Fruit fly (Drosophila melanogaster) whole organism, embryonic: ENCODE results near the gene CG17300.

ENCODE experiments used
- B-H2 ChIP-seq: fragments of 200-800 bp; sonication (Bioruptor generic); optimal IDR thresholded peaks from 2 replicates; lab custom pipeline; 2018; ENCODE audit warnings: missing biosample characterization, mild to moderate bottlenecking, missing genetic modification characterization
- CG10431 ChIP-seq: fragments of 200-800 bp; sonication (Bioruptor generic); optimal IDR thresholded peaks from 3 replicates; lab custom pipeline; 2018; ENCODE audit warnings: missing biosample characterization, mild to moderate bottlenecking, missing genetic modification characterization
- CG11093 ChIP-seq: fragments of 200-800 bp; sonication (Bioruptor generic); IDR thresholded peaks from 3 replicates; pipeline ENCODE4 v1.3.6; 2022; ENCODE audit warnings: missing biosample characterization, missing genetic modification characterization
- CG11247 ChIP-seq: fragments of 200-800 bp; sonication (Bioruptor generic); IDR thresholded peaks from 2 replicates; pipeline ENCODE4 v1.3.6; 2022; ENCODE audit warnings: missing biosample characterization, missing genetic modification characterization
- CG12104 ChIP-seq: fragments of 200-800 bp; sonication (Bioruptor generic); optimal IDR thresholded peaks from 3 replicates; lab custom pipeline; 2016; ENCODE audit warnings: missing biosample characterization, missing genetic modification characterization
- CG1233 ChIP-seq: fragments of 200-800 bp; sonication (Bioruptor generic); optimal IDR thresholded peaks from 4 replicates; lab custom pipeline; 2018; ENCODE audit warnings: missing biosample characterization, mild to moderate bottlenecking, missing genetic modification characterization
- CG12391 ChIP-seq: fragments of 200-800 bp; sonication (Bioruptor generic); optimal IDR thresholded peaks from 3 replicates; lab custom pipeline; 2018; ENCODE audit warnings: missing biosample characterization, mild to moderate bottlenecking, missing genetic modification characterization, moderate library complexity
- CG13424 ChIP-seq: fragments of 200-800 bp; sonication (Bioruptor generic); optimal IDR thresholded peaks from 2 replicates; lab custom pipeline; 2019; ENCODE audit warnings: missing biosample characterization, mild to moderate bottlenecking, missing genetic modification characterization, moderate library complexity
- CG14667 ChIP-seq: fragments of 200-800 bp; sonication (Bioruptor generic); IDR thresholded peaks from 2 replicates; pipeline ENCODE4 v1.3.6; 2022; ENCODE audit warnings: missing biosample characterization, missing genetic modification characterization
- CG16779 ChIP-seq: fragments of 200-800 bp; sonication (Bioruptor generic); IDR thresholded peaks from 2 replicates; pipeline ENCODE4 v1.3.6; 2022; ENCODE audit warnings: missing biosample characterization, missing genetic modification characterization
- CG16815 ChIP-seq: fragments of 200-800 bp; sonication (Bioruptor generic); optimal IDR thresholded peaks from 3 replicates; lab custom pipeline; 2017; ENCODE audit warnings: missing biosample characterization, mild to moderate bottlenecking, missing genetic modification characterization
- CG17186 ChIP-seq: fragments of 200-800 bp; sonication (Bioruptor generic); optimal IDR thresholded peaks from 3 replicates; lab custom pipeline; 2017; ENCODE audit warnings: missing biosample characterization, missing genetic modification reagents, missing genetic modification characterization
- CG17385 ChIP-seq: fragments of 200-800 bp; sonication (Bioruptor generic); optimal IDR thresholded peaks from 3 replicates; lab custom pipeline; 2018; ENCODE audit warnings: missing biosample characterization, mild to moderate bottlenecking, missing genetic modification characterization
- CG18262 ChIP-seq: fragments of 200-800 bp; optimal IDR thresholded peaks from 3 replicates; lab custom pipeline; 2019; ENCODE audit warnings: missing biosample characterization, mild to moderate bottlenecking, missing genetic modification characterization, moderate library complexity
- CG2116 ChIP-seq: fragments of 200-800 bp; sonication (Bioruptor generic); optimal IDR thresholded peaks from 3 replicates; lab custom pipeline; 2018; ENCODE audit warnings: missing biosample characterization, mild to moderate bottlenecking, missing genetic modification characterization
- CG2202 ChIP-seq: fragments of 200-800 bp; sonication (Bioruptor generic); optimal IDR thresholded peaks from 2 replicates; lab custom pipeline; 2018; ENCODE audit warnings: missing biosample characterization, mild to moderate bottlenecking, missing genetic modification characterization
- CG32532 ChIP-seq: fragments of 200-800 bp; sonication (Bioruptor generic); IDR thresholded peaks from 2 replicates; pipeline ENCODE4 v1.3.6; 2022; ENCODE audit warnings: missing biosample characterization, missing genetic modification characterization
- CG34422 ChIP-seq: fragments of 200-800 bp; sonication (Bioruptor generic); IDR thresholded peaks from 3 replicates; pipeline ENCODE4 v1.3.6; 2022; ENCODE audit warnings: missing biosample characterization, missing genetic modification characterization
- CG4617 ChIP-seq: fragments of 200-800 bp; sonication (Bioruptor generic); optimal IDR thresholded peaks from 3 replicates; lab custom pipeline; 2016; ENCODE audit warnings: missing biosample characterization, missing genetic modification characterization, borderline replicate concordance
- CG6175 ChIP-seq: fragments of 200-800 bp; sonication (Bioruptor generic); IDR thresholded peaks from 3 replicates; pipeline ENCODE4 v1.3.6; 2022; ENCODE audit warnings: missing biosample characterization, missing genetic modification characterization
- CG7357 ChIP-seq: fragments of 200-800 bp; sonication (Bioruptor generic); IDR thresholded peaks from 3 replicates; pipeline ENCODE4 v1.3.6; 2022; ENCODE audit warnings: missing biosample characterization, missing genetic modification characterization
- CG8924 ChIP-seq: fragments of 200-800 bp; optimal IDR thresholded peaks from 3 replicates; lab custom pipeline; 2019; ENCODE audit warnings: missing biosample characterization, mild to moderate bottlenecking, missing genetic modification characterization, moderate library complexity
- Dbx ChIP-seq: fragments of 200-800 bp; sonication (Bioruptor generic); IDR thresholded peaks from 3 replicates; pipeline ENCODE4 v1.3.6; 2022; ENCODE audit warnings: missing biosample characterization, missing genetic modification characterization
- Dip2 ChIP-seq: fragments of 200-800 bp; sonication (Bioruptor generic); IDR thresholded peaks from 2 replicates; pipeline ENCODE4 v1.3.6; 2022; ENCODE audit warnings: missing biosample characterization, missing genetic modification characterization
- Drgx ChIP-seq: fragments of 200-800 bp; sonication (Bioruptor generic); IDR thresholded peaks from 2 replicates; pipeline ENCODE4 v1.3.6; 2022; ENCODE audit warnings: missing biosample characterization, missing genetic modification characterization
- Fer2 ChIP-seq: fragments of 200-800 bp; sonication (Bioruptor generic); optimal IDR thresholded peaks from 2 replicates; lab custom pipeline; 2018; ENCODE audit warnings: missing biosample characterization, mild to moderate bottlenecking, missing genetic modification characterization, moderate library complexity
- GATAe ChIP-seq: fragments of 200-800 bp; sonication (Bioruptor generic); conservative IDR thresholded peaks from 2 replicates; pipeline ENCODE4 v1.3.6; 2022; ENCODE audit warnings: missing biosample characterization, missing genetic modification characterization
- HLH3B ChIP-seq: fragments of 200-800 bp; sonication (Bioruptor generic); IDR thresholded peaks from 2 replicates; pipeline ENCODE4 v1.3.6; 2022; ENCODE audit warnings: missing biosample characterization, missing genetic modification characterization
- Hey ChIP-seq: fragments of 200-800 bp; sonication (Bioruptor generic); optimal IDR thresholded peaks from 3 replicates; lab custom pipeline; 2018; ENCODE audit warnings: missing biosample characterization, mild to moderate bottlenecking, missing genetic modification characterization
- Hmx ChIP-seq: fragments of 200-800 bp; sonication (Bioruptor generic); optimal IDR thresholded peaks from 2 replicates; lab custom pipeline; 2016; ENCODE audit warnings: missing biosample characterization, missing genetic modification characterization
- Jarid2 ChIP-seq: fragments of 200-800 bp; sonication (Bioruptor generic); optimal IDR thresholded peaks from 3 replicates; lab custom pipeline; 2017; ENCODE audit warnings: mild to moderate bottlenecking, missing biosample characterization, missing genetic modification reagents, missing genetic modification characterization
- Optix ChIP-seq: fragments of 200-800 bp; sonication (Bioruptor generic); IDR thresholded peaks from 3 replicates; pipeline ENCODE4 v1.3.6; 2022; ENCODE audit warnings: missing biosample characterization, missing genetic modification characterization
- Ptx1 ChIP-seq: fragments of 200-800 bp; sonication (Bioruptor generic); IDR thresholded peaks from 2 replicates; pipeline ENCODE4 v1.3.6; 2022; ENCODE audit warnings: missing biosample characterization, missing genetic modification characterization
- ap ChIP-seq: fragments of 200-800 bp; sonication (Bioruptor generic); IDR thresholded peaks from 2 replicates; pipeline ENCODE4 v1.3.6; 2022; ENCODE audit warnings: missing biosample characterization, missing genetic modification characterization
- chif ChIP-seq, 2 experiments: fragments of 200-800 bp; sonication (Bioruptor generic); optimal IDR thresholded peaks; 3 replicates each; lab custom pipeline; 2016; ENCODE audit warnings: missing biosample characterization in 2 of 2, missing genetic modification characterization in 2 of 2
- dmrt99B ChIP-seq: fragments of 200-800 bp; sonication (Bioruptor generic); optimal IDR thresholded peaks from 2 replicates; lab custom pipeline; 2018; ENCODE audit warnings: missing biosample characterization, mild to moderate bottlenecking, missing genetic modification characterization, moderate library complexity
- exex ChIP-seq: fragments of 200-800 bp; sonication (Bioruptor generic); optimal IDR thresholded peaks from 4 replicates; lab custom pipeline; 2018; ENCODE audit warnings: missing biosample characterization, mild to moderate bottlenecking, missing genetic modification characterization, moderate library complexity
- fd96Cb ChIP-seq: fragments of 200-800 bp; sonication (Bioruptor generic); optimal IDR thresholded peaks from 2 replicates; lab custom pipeline; 2018; ENCODE audit warnings: missing biosample characterization, mild to moderate bottlenecking, missing genetic modification characterization, moderate library complexity
- fru ChIP-seq: fragments of >200 bp; optimal IDR thresholded peaks from 2 replicates; lab custom pipeline; 2017
- gcm ChIP-seq: fragments of 200-800 bp; sonication (Bioruptor generic); optimal IDR thresholded peaks from 2 replicates; lab custom pipeline; 2019; ENCODE audit warnings: missing biosample characterization, mild to moderate bottlenecking, missing genetic modification characterization, moderate library complexity
- ham ChIP-seq: fragments of 200-800 bp; sonication (Bioruptor generic); IDR thresholded peaks from 2 replicates; pipeline ENCODE4 v1.3.6; 2022; ENCODE audit warnings: missing biosample characterization, missing genetic modification characterization
- jigr1 ChIP-seq: fragments of 200-800 bp; sonication (Bioruptor generic); IDR thresholded peaks from 3 replicates; pipeline ENCODE4 v1.3.6; 2022; ENCODE audit warnings: missing biosample characterization, missing genetic modification characterization
- ken ChIP-seq: fragments of 200-800 bp; sonication (Bioruptor generic); IDR thresholded peaks from 3 replicates; pipeline ENCODE4 v1.3.6; 2022; ENCODE audit warnings: missing biosample characterization, missing genetic modification characterization
- lab ChIP-seq: fragments of 200-800 bp; sonication (Bioruptor generic); optimal IDR thresholded peaks from 3 replicates; lab custom pipeline; 2017; ENCODE audit warnings: missing biosample characterization, missing genetic modification characterization, mild to moderate bottlenecking, moderate library complexity, missing genetic modification reagents
- mld ChIP-seq: fragments of 200-800 bp; sonication (Bioruptor generic); IDR thresholded peaks from 3 replicates; pipeline ENCODE4 v1.3.6; 2022; ENCODE audit warnings: missing biosample characterization, missing genetic modification characterization; ENCODE audit not compliant: partially characterized antibody
- pita ChIP-seq: fragments of 200-800 bp; sonication (Bioruptor generic); optimal IDR thresholded peaks from 2 replicates; lab custom pipeline; 2017; ENCODE audit warnings: missing biosample characterization, mild to moderate bottlenecking, missing genetic modification characterization
- scrt ChIP-seq: fragments of 200-800 bp; sonication (Bioruptor generic); optimal IDR thresholded peaks from 2 replicates; lab custom pipeline; 2018; ENCODE audit warnings: missing biosample characterization, mild to moderate bottlenecking, missing genetic modification characterization, moderate library complexity
- so ChIP-seq: fragments of 200-800 bp; sonication (Bioruptor generic); IDR thresholded peaks from 3 replicates; pipeline ENCODE4 v1.3.6; 2022; ENCODE audit warnings: missing biosample characterization, missing genetic modification characterization
- sqz ChIP-seq: fragments of 200-800 bp; sonication (Bioruptor generic); optimal IDR thresholded peaks from 3 replicates; lab custom pipeline; 2018; ENCODE audit warnings: missing biosample characterization, mild to moderate bottlenecking, missing genetic modification characterization
- toy ChIP-seq: fragments of 200-800 bp; sonication (Bioruptor generic); IDR thresholded peaks from 2 replicates; pipeline ENCODE4 v1.3.6; 2022; ENCODE audit warnings: missing biosample characterization, missing genetic modification characterization
- yki ChIP-seq: fragments of >200 bp; optimal IDR thresholded peaks from 3 replicates; lab custom pipeline; 2018
- zf30C ChIP-seq: fragments of 200-800 bp; sonication (Bioruptor generic); optimal IDR thresholded peaks from 3 replicates; lab custom pipeline; 2018; ENCODE audit warnings: missing biosample characterization, mild to moderate bottlenecking, missing genetic modification characterization
- zfh2 ChIP-seq: fragments of 200-800 bp; sonication (Bioruptor generic); optimal IDR thresholded peaks from 2 replicates; lab custom pipeline; 2016; ENCODE audit warnings: missing biosample characterization, missing genetic modification characterization

CG17300 gene

DNA sequence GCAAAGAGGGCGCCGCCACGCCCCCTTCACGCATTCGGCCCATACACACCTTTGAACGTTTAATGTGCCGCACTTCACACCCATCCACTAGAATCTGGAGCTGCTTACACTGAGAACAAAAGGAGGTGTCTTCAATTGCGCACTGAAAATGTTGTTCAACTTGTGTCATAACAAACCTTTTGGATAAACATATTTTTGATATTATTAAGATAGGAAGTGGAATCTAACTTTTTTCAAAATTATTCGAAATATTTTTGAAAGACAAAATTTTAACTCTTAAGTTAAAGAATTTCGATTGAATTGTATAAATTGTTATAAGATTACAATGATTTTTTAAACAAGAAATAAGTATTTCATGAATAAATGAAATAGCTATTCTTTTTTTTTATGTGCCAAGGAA lies 18.8 kb downstream of the CG17300 start (continued):
- TF ChIP-seq toy (GFP tag; lab: Robert Waterston, UW) (no peak), so (no peak), CG2116 (GFP tag; lab: Kevin White, UChicago) (no peak), CG32532 (no peak), Hey (tag; lab: Kevin White, UChicago) (no peak), CG34422 (no peak), CG1233 (peak; percentile 25), CG18262 (tag; lab: Kevin White, UChicago) (peak; percentile 72), dmrt99B (tag; lab: Kevin White, UChicago) (no peak), Hmx (GFP tag; lab: Kevin White, UChicago) (no peak), CG10431 (GFP tag; lab: Kevin White, UChicago) (no peak), CG17385 (GFP tag; lab: Kevin White, UChicago) (no peak), ken (GFP tag; lab: Robert Waterston, UW) (no peak), CG2202 (tag; lab: Kevin White, UChicago) (peak; percentile 44), zfh2 (GFP tag; lab: Kevin White, UChicago) (no peak), CG14667 (no peak), yki (lab: Kevin White, UChicago) (no peak), fd96Cb (no peak), CG11247 (GFP tag; lab: Robert Waterston, UW) (no peak), Dip2 (GFP tag; lab: Robert Waterston, UW) (no peak), CG16779 (no peak), sqz (GFP tag; lab: Kevin White, UChicago) (no peak), CG17186 (GFP tag; lab: Kevin White, UChicago) (no peak), zf30C (GFP tag; lab: Kevin White, UChicago) (peak; percentile 72), GATAe (GFP tag; lab: Robert Waterston, UW) (no peak), fru (lab: Kevin White, UChicago) (no peak), Dbx (no peak), ham (GFP tag; lab: Robert Waterston, UW) (no peak), chif (GFP tag; optimal IDR thresholded peaks at IDR 0.05; lab: Kevin White, UChicago) (peak in 1 of 2 experiments; percentile 50), CG16815 (GFP tag; lab: Kevin White, UChicago) (peak; percentile 31), CG11093 (GFP tag; lab: Robert Waterston, UW) (no peak), gcm (peak; percentile 21), CG8924 (tag; lab: Kevin White, UChicago) (peak; percentile 31), CG6175 (GFP tag; lab: Robert Waterston, UW) (no peak), Drgx (GFP tag; lab: Robert Waterston, UW) (no peak), CG7357 (GFP tag; lab: Robert Waterston, UW) (no peak), Jarid2 (GFP tag; lab: Kevin White, UChicago) (no peak), scrt (GFP tag; lab: Kevin White, UChicago) (no peak), B-H2 (GFP tag; lab: Kevin White, UChicago) (no peak), CG4617 (GFP tag; lab: Kevin White, UChicago) (no peak), exex (tag; lab: Kevin White, UChicago) (no peak), Optix (GFP tag; lab: Robert Waterston, UW) (no peak), mld (GFP tag; lab: Robert Waterston, UW) (no peak), ap (GFP tag; lab: Robert Waterston, UW) (no peak), pita (GFP tag; lab: Kevin White, UChicago) (no peak), HLH3B (GFP tag; lab: Robert Waterston, UW) (no peak), Ptx1 (GFP tag; lab: Robert Waterston, UW) (no peak), Fer2 (tag; lab: Kevin White, UChicago) (no peak), lab (GFP tag; lab: Kevin White, UChicago) (no peak), jigr1 (GFP tag; lab: Robert Waterston, UW) (no peak), CG12391 (tag; lab: Kevin White, UChicago) (peak; percentile 70), CG13424 (tag; lab: Kevin White, UChicago) (no peak), CG12104 (GFP tag; lab: Kevin White, UChicago) (no peak)
